Worm (Caenorhabditis elegans) whole organism, early embryonic: ENCODE measurements around the gene ZK938.12.

ENCODE experiments used
- F13C5.2 ChIP-seq: sonication (generic microtip); optimal IDR thresholded peaks from 2 replicates; lab custom pipeline; 2017; ENCODE audit warnings: mild to moderate bottlenecking, missing genetic modification characterization, inconsistent platforms, missing compliant biosample characterization
- aly-1 ChIP-seq: sonication (generic microtip); optimal IDR thresholded peaks from 2 replicates; lab custom pipeline; 2016; ENCODE audit warnings: missing genetic modification characterization, missing compliant biosample characterization
- ama-1 ChIP-seq: fragments of 150-350 bp; optimal IDR thresholded peaks from 2 replicates; lab custom pipeline; 2014
- flt-1 ChIP-seq: fragments of 200-800 bp; sonication (Bioruptor generic); IDR thresholded peaks from 2 replicates; pipeline ENCODE4 v1.3.6; 2022; ENCODE audit warnings: missing genetic modification characterization, missing compliant biosample characterization
- hmg-4 ChIP-seq: fragments of 200-800 bp; sonication (Bioruptor generic); optimal IDR thresholded peaks from 2 replicates; lab custom pipeline; 2018; ENCODE audit warnings: mild to moderate bottlenecking, missing genetic modification characterization, missing compliant biosample characterization
- sea-1 ChIP-seq: fragments of 200-800 bp; sonication (Bioruptor generic); conservative IDR thresholded peaks from 2 replicates; pipeline ENCODE4 v1.3.6; 2022; ENCODE audit warnings: missing genetic modification characterization, missing compliant biosample characterization

- TF ChIP-seq aly-1 (tag; lab: Kevin White, UChicago) = no peak
- no peak for TF ChIP-seq sea-1 (GFP tag; lab: Robert Waterston, UW)
- no peak for TF ChIP-seq ama-1 (lab: Kevin White, UChicago)
- no peak for TF ChIP-seq F13C5.2 (tag; lab: Kevin White, UChicago)
- no peak for TF ChIP-seq hmg-4 (GFP tag; lab: Kevin White, UChicago)
- TF ChIP-seq flt-1 (GFP tag; lab: Robert Waterston, UW) = no peak
Measured at ce11 chrII:9835958-9836357, 4.8 kb downstream of the ZK938.12 start.
